Worm (Caenorhabditis elegans): ENCODE results near the gene rsa-2.

ce11 chrIII:11079445-11079844 lies 16.2 kb downstream of the rsa-2 start, which contains the start of gene W09D6.4:
- TF ChIP-seq fos-1 (tag; optimal IDR thresholded peaks at IDR 0.05) = no peak
- no peak for TF ChIP-seq ceh-82 (tag; optimal IDR thresholded peaks at IDR 0.05)
- no peak for TF ChIP-seq lin-13 (GFP tag; optimal IDR thresholded peaks at IDR 0.05)
- no peak for TF ChIP-seq ztf-11 (tag; optimal IDR thresholded peaks at IDR 0.05)
- no peak for TF ChIP-seq ceh-16 (tag; optimal IDR thresholded peaks at IDR 0.05)
